Fruit fly (Drosophila melanogaster): Measurements from ENCODE around the gene Rpn9.

The Rpn9 gene

DNA sequence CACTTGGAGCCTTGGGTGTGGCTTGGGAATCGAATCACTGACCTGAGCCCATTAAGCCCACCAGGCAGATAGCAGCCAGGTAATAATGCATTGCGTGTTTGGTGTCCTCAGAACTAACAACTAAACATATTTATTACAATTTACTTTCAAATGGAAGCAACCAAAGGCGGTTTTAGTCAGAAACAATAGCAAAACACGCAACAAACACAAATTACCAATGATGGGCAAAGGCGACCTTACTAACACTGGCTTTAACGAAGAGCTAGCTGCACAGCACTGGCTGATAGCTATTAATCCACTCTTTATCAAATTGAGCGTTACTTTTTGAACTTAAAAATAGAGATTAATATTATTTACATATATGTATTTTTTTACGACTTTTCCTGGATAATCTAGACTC lies 29.8 kb upstream of the Rpn9 start, which contains the start of gene udt:
Gene udt, minus strand, starts transcription at position 249 of the 400 bp plus-strand sequence.
- no peak for TF ChIP-seq CG14711 (tag; optimal IDR thresholded peaks at IDR 0.05)
- peak; percentile 43 for TF ChIP-seq Crg-1 (GFP tag; optimal IDR thresholded peaks at IDR 0.05)
- TF ChIP-seq Mnt (GFP tag; optimal IDR thresholded peaks at IDR 0.05), result peak; percentile 3
- TF ChIP-seq bab1 (GFP tag; optimal IDR thresholded peaks at IDR 0.05), result peak; percentile 19
- peak; percentile 34 for TF ChIP-seq pad (GFP tag; optimal IDR thresholded peaks at IDR 0.05)
- TF ChIP-seq CG5204 (GFP tag; optimal IDR thresholded peaks at IDR 0.05), result no peak
- TF ChIP-seq Hr96 (GFP tag; optimal IDR thresholded peaks at IDR 0.05), result no peak
- peak; percentile 76 for TF ChIP-seq kay (GFP tag; ENCODE audit: borderline replicate concordance)
- no peak for TF ChIP-seq tj (GFP tag; optimal IDR thresholded peaks at IDR 0.05)
- TF ChIP-seq CG1620 (GFP tag; optimal IDR thresholded peaks at IDR 0.05), result peak; percentile 68

DNA sequence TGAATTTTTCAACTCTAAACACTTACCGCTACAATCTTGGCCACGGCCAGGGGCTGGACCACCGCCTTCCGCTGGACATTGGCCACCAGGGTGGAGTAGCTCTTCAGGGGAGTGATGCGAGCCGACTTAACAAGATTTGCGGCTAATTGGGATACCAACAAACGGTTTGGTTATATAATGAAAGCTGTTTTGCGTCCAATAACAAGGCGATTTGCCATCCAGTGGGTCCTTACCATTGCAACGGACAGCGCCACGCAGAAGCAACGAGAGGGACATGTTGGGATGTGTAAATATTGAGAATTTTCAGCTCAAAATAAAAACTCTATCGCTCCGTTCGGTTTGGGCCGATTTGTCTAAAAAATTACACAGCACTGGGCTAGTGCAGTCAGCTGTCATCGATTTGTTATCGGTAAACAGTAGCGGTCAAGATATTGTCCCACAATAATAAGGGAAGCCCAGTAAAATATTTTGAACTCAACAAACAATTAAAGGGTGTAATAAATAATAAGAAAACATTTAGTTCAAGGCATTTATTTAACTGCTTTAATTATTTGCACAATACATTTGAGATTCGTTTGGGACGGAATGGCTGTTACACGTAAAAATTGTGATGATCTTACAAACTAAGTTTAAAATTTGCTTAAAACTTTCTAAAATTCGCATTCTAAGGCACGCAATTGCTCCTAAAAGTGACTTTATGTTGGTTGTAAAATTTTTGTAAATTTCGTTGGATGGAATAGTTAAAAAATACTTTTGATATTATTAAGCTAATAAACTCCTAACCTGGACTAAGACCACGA lies 27.2 kb upstream of the Rpn9 start, which contains the start of gene SdhD:
Gene SdhD, minus strand, starts transcription at position 382 of the 800 bp plus-strand sequence.
- TF ChIP-seq CG5204 (GFP tag; optimal IDR thresholded peaks at IDR 0.05), result no peak
- peak; percentile 37 for TF ChIP-seq CG11617 (GFP tag; optimal IDR thresholded peaks at IDR 0.05)
- peak; percentile 55 for TF ChIP-seq CG14711 (tag; optimal IDR thresholded peaks at IDR 0.05)
- TF ChIP-seq Hr96 (GFP tag; optimal IDR thresholded peaks at IDR 0.05), result no peak
- TF ChIP-seq kay (GFP tag; ENCODE audit: borderline replicate concordance), result peak; percentile 93
- TF ChIP-seq bab1 (GFP tag; optimal IDR thresholded peaks at IDR 0.05), result peak; percentile 70
- TF ChIP-seq tj (GFP tag; optimal IDR thresholded peaks at IDR 0.05), result no peak
- TF ChIP-seq cic (GFP tag; optimal IDR thresholded peaks at IDR 0.05), result peak; percentile 24
- TF ChIP-seq toe (GFP tag; optimal IDR thresholded peaks at IDR 0.05), result peak; percentile 9
- peak; percentile 40 for TF ChIP-seq Crg-1 (GFP tag; optimal IDR thresholded peaks at IDR 0.05)
- TF ChIP-seq Mnt (GFP tag; optimal IDR thresholded peaks at IDR 0.05), result peak; percentile 48
- TF ChIP-seq CG1620 (GFP tag; optimal IDR thresholded peaks at IDR 0.05), result peak; percentile 60
- no peak for TF ChIP-seq Clk (GFP tag; optimal IDR thresholded peaks at IDR 0.05)
- TF ChIP-seq pad (GFP tag; optimal IDR thresholded peaks at IDR 0.05), result peak; percentile 47
- TF ChIP-seq CG7101 (tag; optimal IDR thresholded peaks at IDR 0.05), result peak; percentile 57
- TF ChIP-seq cnc (optimal IDR thresholded peaks at IDR 0.05), result no peak
- no peak for TF ChIP-seq CG7045 (GFP tag; optimal IDR thresholded peaks at IDR 0.05)
- TF ChIP-seq CG12768 (GFP tag; optimal IDR thresholded peaks at IDR 0.05), result peak; percentile 64
- peak; percentile 0 for TF ChIP-seq ovo (GFP tag; optimal IDR thresholded peaks at IDR 0.05)
- peak; percentile 46 for TF ChIP-seq CG33017 (tag; optimal IDR thresholded peaks at IDR 0.05)

DNA sequence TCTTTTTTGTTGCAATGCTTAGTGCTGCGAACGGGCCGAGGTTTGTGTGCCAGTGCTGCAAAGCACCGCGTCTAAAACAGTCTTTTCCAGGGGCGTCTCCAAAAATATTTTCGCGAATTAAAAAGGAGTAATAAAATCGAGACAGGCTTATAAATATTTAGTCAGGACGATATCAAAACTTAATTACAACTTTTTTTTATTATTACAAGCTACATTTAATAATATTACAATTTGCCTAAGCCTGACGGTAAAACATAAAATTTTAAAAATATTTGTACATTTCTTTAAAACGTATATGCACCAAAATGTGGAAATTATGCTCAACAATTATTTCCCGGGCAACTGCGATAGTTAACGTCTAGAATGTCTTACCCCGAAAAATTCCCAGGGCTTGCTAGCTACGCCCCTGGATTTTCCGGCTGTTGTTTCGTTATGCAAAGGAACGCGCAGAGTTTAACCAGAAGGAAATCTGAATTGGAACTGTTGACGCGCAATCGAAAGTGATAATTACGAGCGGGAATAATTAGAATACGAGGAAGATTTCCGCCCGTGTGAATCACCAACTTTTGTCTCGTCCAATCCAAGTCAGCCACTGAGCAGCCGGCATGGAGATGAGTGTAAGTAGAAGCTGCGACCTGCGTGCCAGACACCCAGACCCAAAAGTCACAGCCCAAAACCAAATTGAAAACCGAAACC lies 24.8 kb upstream of the Rpn9 start, which contains the start of the genes PTPMT1 and Hrd3:
Gene PTPMT1, plus strand, starts transcription at position 428 of the 696 bp plus-strand sequence.
Gene Hrd3, minus strand, starts transcription at position 646 of the 696 bp plus-strand sequence.
- peak; percentile 98 for TF ChIP-seq CG7101 (tag; optimal IDR thresholded peaks at IDR 0.05)
- TF ChIP-seq CG7045 (GFP tag; optimal IDR thresholded peaks at IDR 0.05), result peak; percentile 99
- peak; percentile 97 for TF ChIP-seq CG33017 (tag; optimal IDR thresholded peaks at IDR 0.05)
- peak; percentile 100 for TF ChIP-seq CG11617 (GFP tag; optimal IDR thresholded peaks at IDR 0.05)
- TF ChIP-seq pad (GFP tag; optimal IDR thresholded peaks at IDR 0.05), result peak; percentile 95
- TF ChIP-seq ovo (GFP tag; optimal IDR thresholded peaks at IDR 0.05), result peak; percentile 95
- no peak for TF ChIP-seq kay (GFP tag; ENCODE audit: borderline replicate concordance)
- peak; percentile 99 for TF ChIP-seq CG5204 (GFP tag; optimal IDR thresholded peaks at IDR 0.05)
- TF ChIP-seq Hr96 (GFP tag; optimal IDR thresholded peaks at IDR 0.05), result peak; percentile 98
- TF ChIP-seq CG12768 (GFP tag; optimal IDR thresholded peaks at IDR 0.05), result peak; percentile 99
- peak; percentile 98 for TF ChIP-seq Crg-1 (GFP tag; optimal IDR thresholded peaks at IDR 0.05)
- peak; percentile 93 for TF ChIP-seq tj (GFP tag; optimal IDR thresholded peaks at IDR 0.05)
- peak; percentile 96 for TF ChIP-seq bab1 (GFP tag; optimal IDR thresholded peaks at IDR 0.05)
- peak; percentile 94 for TF ChIP-seq CG14711 (tag; optimal IDR thresholded peaks at IDR 0.05)
- TF ChIP-seq CG1620 (GFP tag; optimal IDR thresholded peaks at IDR 0.05), result peak; percentile 99
- peak; percentile 97 for TF ChIP-seq Clk (GFP tag; optimal IDR thresholded peaks at IDR 0.05)
- peak; percentile 95 for TF ChIP-seq Mnt (GFP tag; optimal IDR thresholded peaks at IDR 0.05)
- TF ChIP-seq toe (GFP tag; optimal IDR thresholded peaks at IDR 0.05), result peak; percentile 99
- TF ChIP-seq cnc (optimal IDR thresholded peaks at IDR 0.05), result no peak
- peak; percentile 88 for TF ChIP-seq cic (GFP tag; optimal IDR thresholded peaks at IDR 0.05)

DNA sequence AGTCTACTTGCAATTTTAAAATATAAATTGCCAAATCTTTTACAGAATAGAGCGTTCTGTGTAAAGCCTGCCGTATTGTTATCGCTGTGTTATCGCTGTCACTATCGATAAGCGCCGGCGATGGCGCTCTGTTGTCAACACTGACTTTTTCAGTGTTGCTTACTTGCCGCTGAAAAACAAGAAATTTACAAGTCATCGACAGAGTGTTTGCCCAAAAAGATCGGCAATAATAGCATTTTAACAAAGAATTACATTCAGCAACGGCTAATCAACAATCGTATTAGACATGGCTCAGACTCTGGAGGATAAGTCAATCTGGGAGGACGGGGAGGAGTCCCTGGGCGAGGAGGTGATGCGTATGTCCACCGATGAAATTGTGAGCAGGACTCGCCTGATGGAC lies 19.5 kb upstream of the Rpn9 start, which contains the start of the genes RanBP3 and Rpt5:
Gene RanBP3, minus strand, starts transcription at position 107 of the 400 bp plus-strand sequence.
Gene Rpt5, plus strand, starts transcription at position 149 of the 400 bp plus-strand sequence.
- TF ChIP-seq ovo (GFP tag; optimal IDR thresholded peaks at IDR 0.05) (peak; percentile 12), bab1 (GFP tag; optimal IDR thresholded peaks at IDR 0.05) (peak; percentile 67), CG14711 (tag; optimal IDR thresholded peaks at IDR 0.05) (peak; percentile 75), kay (GFP tag; ENCODE audit: borderline replicate concordance) (no peak), Mnt (GFP tag; optimal IDR thresholded peaks at IDR 0.05) (peak; percentile 68), CG12768 (GFP tag; optimal IDR thresholded peaks at IDR 0.05) (peak; percentile 86), Crg-1 (GFP tag; optimal IDR thresholded peaks at IDR 0.05) (peak; percentile 81), cnc (optimal IDR thresholded peaks at IDR 0.05) (peak; percentile 56 to 92), CG1620 (GFP tag; optimal IDR thresholded peaks at IDR 0.05) (peak; percentile 82), toe (GFP tag; optimal IDR thresholded peaks at IDR 0.05) (peak; percentile 26), CG7101 (tag; optimal IDR thresholded peaks at IDR 0.05) (peak; percentile 80), CG5204 (GFP tag; optimal IDR thresholded peaks at IDR 0.05) (no peak), Clk (GFP tag; optimal IDR thresholded peaks at IDR 0.05) (peak; percentile 40), CG33017 (tag; optimal IDR thresholded peaks at IDR 0.05) (peak; percentile 59), CG11617 (GFP tag; optimal IDR thresholded peaks at IDR 0.05) (peak; percentile 70), cic (GFP tag; optimal IDR thresholded peaks at IDR 0.05) (peak; percentile 37), Hr96 (GFP tag; optimal IDR thresholded peaks at IDR 0.05) (no peak), CG7045 (GFP tag; optimal IDR thresholded peaks at IDR 0.05) (peak; percentile 55), pad (GFP tag; optimal IDR thresholded peaks at IDR 0.05) (peak; percentile 77), tj (GFP tag; optimal IDR thresholded peaks at IDR 0.05) (no peak)

Data from whole organism, adult.